Fruit fly (Drosophila melanogaster) whole organism, embryonic: Measurements from ENCODE around the gene spg.

Experiments used
- CG11560 ChIP-seq: fragments of 200-800 bp; sonication (Bioruptor generic); IDR thresholded peaks from 3 replicates; pipeline ENCODE4 v1.3.6; 2022; ENCODE audit warnings: missing biosample characterization, missing genetic modification characterization
- CG12942 ChIP-seq: fragments of 200-800 bp; sonication (Bioruptor generic); optimal IDR thresholded peaks from 3 replicates; lab custom pipeline; 2016; ENCODE audit warnings: missing biosample characterization, missing genetic modification characterization
- CG14050 ChIP-seq: fragments of 200-800 bp; sonication (Bioruptor generic); IDR thresholded peaks from 3 replicates; pipeline ENCODE4 v1.3.6; 2022; ENCODE audit warnings: missing biosample characterization, missing genetic modification characterization
- CG14860 ChIP-seq: fragments of 200-800 bp; sonication (Bioruptor generic); IDR thresholded peaks from 3 replicates; pipeline ENCODE4 v1.3.6; 2022; ENCODE audit warnings: missing biosample characterization, missing genetic modification characterization; ENCODE audit not compliant: partially characterized antibody
- CG15479 ChIP-seq: fragments of 200-800 bp; sonication (Bioruptor generic); optimal IDR thresholded peaks from 3 replicates; lab custom pipeline; 2019; ENCODE audit warnings: missing biosample characterization, mild to moderate bottlenecking, missing genetic modification characterization, moderate library complexity
- CG15601 ChIP-seq: fragments of 200-800 bp; sonication (Bioruptor generic); optimal IDR thresholded peaks from 3 replicates; lab custom pipeline; 2019; ENCODE audit warnings: missing biosample characterization, mild to moderate bottlenecking, missing genetic modification characterization, moderate library complexity
- CG17361 ChIP-seq: fragments of 200-800 bp; sonication (Bioruptor generic); IDR thresholded peaks from 3 replicates; pipeline ENCODE4 v1.3.6; 2022; ENCODE audit warnings: missing biosample characterization, missing genetic modification characterization
- CG1792 ChIP-seq: fragments of 200-800 bp; sonication (Bioruptor generic); optimal IDR thresholded peaks from 2 replicates; lab custom pipeline; 2016; ENCODE audit warnings: missing biosample characterization, missing genetic modification characterization
- CG18476 ChIP-seq: fragments of 200-800 bp; sonication (Bioruptor generic); optimal IDR thresholded peaks from 2 replicates; lab custom pipeline; 2016; ENCODE audit warnings: missing biosample characterization, mild to moderate bottlenecking, missing genetic modification characterization
- CG2120 ChIP-seq: fragments of 200-800 bp; sonication (Bioruptor generic); optimal IDR thresholded peaks from 3 replicates; lab custom pipeline; 2016; ENCODE audit warnings: missing biosample characterization, missing genetic modification characterization
- CG32772 ChIP-seq: fragments of 200-800 bp; sonication (Bioruptor generic); IDR thresholded peaks from 2 replicates; pipeline ENCODE4 v1.3.6; 2022; ENCODE audit warnings: missing biosample characterization, missing genetic modification characterization
- CG4328 ChIP-seq: fragments of 200-800 bp; sonication (Bioruptor generic); optimal IDR thresholded peaks from 3 replicates; lab custom pipeline; 2017; ENCODE audit warnings: missing biosample characterization, missing genetic modification reagents, missing genetic modification characterization
- CG4854 ChIP-seq: fragments of 200-800 bp; sonication (Bioruptor generic); optimal IDR thresholded peaks from 2 replicates; lab custom pipeline; 2016; ENCODE audit warnings: missing biosample characterization, missing genetic modification characterization, inconsistent platforms
- CG7357 ChIP-seq: fragments of 200-800 bp; sonication (Bioruptor generic); IDR thresholded peaks from 3 replicates; pipeline ENCODE4 v1.3.6; 2022; ENCODE audit warnings: missing biosample characterization, missing genetic modification characterization
- CG7745 ChIP-seq: fragments of 200-800 bp; sonication (Bioruptor generic); optimal IDR thresholded peaks from 2 replicates; lab custom pipeline; 2018; ENCODE audit warnings: missing biosample characterization, mild to moderate bottlenecking, missing genetic modification characterization, moderate library complexity
- CG8944 ChIP-seq: fragments of 200-800 bp; sonication (Bioruptor generic); optimal IDR thresholded peaks from 3 replicates; lab custom pipeline; 2016; ENCODE audit warnings: missing biosample characterization, missing genetic modification characterization
- CG9817 ChIP-seq: fragments of 200-800 bp; sonication (Bioruptor generic); optimal IDR thresholded peaks from 2 replicates; lab custom pipeline; 2018; ENCODE audit warnings: missing biosample characterization, mild to moderate bottlenecking, missing genetic modification characterization, moderate library complexity
- CTCF ChIP-seq: fragments of 200-800 bp; sonication (Bioruptor generic); optimal IDR thresholded peaks from 2 replicates; lab custom pipeline; 2017; ENCODE audit warnings: missing biosample characterization, mild to moderate bottlenecking, missing genetic modification characterization, moderate library complexity
- Dip2 ChIP-seq: fragments of 200-800 bp; sonication (Bioruptor generic); IDR thresholded peaks from 2 replicates; pipeline ENCODE4 v1.3.6; 2022; ENCODE audit warnings: missing biosample characterization, missing genetic modification characterization
- Dip3 ChIP-seq: fragments of 200-800 bp; sonication (Bioruptor generic); optimal IDR thresholded peaks from 3 replicates; lab custom pipeline; 2016; ENCODE audit warnings: missing biosample characterization, missing genetic modification characterization
- E2f1 ChIP-seq: fragments of 200-800 bp; sonication (Bioruptor generic); IDR thresholded peaks from 2 replicates; pipeline ENCODE4 v1.3.6; 2022; ENCODE audit warnings: missing biosample characterization, missing genetic modification characterization
- HLH4C ChIP-seq: fragments of 200-800 bp; sonication (Bioruptor generic); IDR thresholded peaks from 3 replicates; pipeline ENCODE4 v1.3.6; 2022; ENCODE audit warnings: missing biosample characterization, missing genetic modification characterization; ENCODE audit not compliant: partially characterized antibody
- Hand ChIP-seq: fragments of 200-800 bp; sonication (Bioruptor generic); optimal IDR thresholded peaks from 2 replicates; lab custom pipeline; 2017; ENCODE audit warnings: mild to moderate bottlenecking, missing biosample characterization, missing genetic modification reagents, missing genetic modification characterization
- Hsf ChIP-seq: fragments of 200-800 bp; sonication (Bioruptor generic); optimal IDR thresholded peaks from 3 replicates; lab custom pipeline; 2016; ENCODE audit warnings: missing biosample characterization, missing genetic modification characterization
- Oaz ChIP-seq: fragments of 200-800 bp; sonication (Bioruptor generic); IDR thresholded peaks from 2 replicates; pipeline ENCODE4 v1.3.6; 2022; ENCODE audit warnings: missing biosample characterization, missing genetic modification characterization
- Ptx1 ChIP-seq: fragments of 200-800 bp; sonication (Bioruptor generic); IDR thresholded peaks from 2 replicates; pipeline ENCODE4 v1.3.6; 2022; ENCODE audit warnings: missing biosample characterization, missing genetic modification characterization
- Sox102F ChIP-seq: fragments of 200-800 bp; sonication (Bioruptor generic); optimal IDR thresholded peaks from 2 replicates; lab custom pipeline; 2018; ENCODE audit warnings: missing biosample characterization, mild to moderate bottlenecking, missing genetic modification characterization, moderate library complexity
- ci ChIP-seq: fragments of 200-800 bp; sonication (Bioruptor generic); IDR thresholded peaks from 3 replicates; pipeline ENCODE4 v1.3.6; 2022; ENCODE audit warnings: missing biosample characterization, missing genetic modification characterization
- corto ChIP-seq: fragments of 200-800 bp; sonication (Bioruptor generic); optimal IDR thresholded peaks from 2 replicates; lab custom pipeline; 2016; ENCODE audit warnings: missing biosample characterization, mild to moderate bottlenecking, missing genetic modification characterization, moderate library complexity
- dimm ChIP-seq: fragments of 200-800 bp; sonication (Bioruptor generic); IDR thresholded peaks from 2 replicates; pipeline ENCODE4 v1.3.6; 2022; ENCODE audit warnings: missing biosample characterization, missing genetic modification characterization
- fru ChIP-seq: fragments of >200 bp; optimal IDR thresholded peaks from 2 replicates; lab custom pipeline; 2017
- gcm ChIP-seq: fragments of 200-800 bp; sonication (Bioruptor generic); optimal IDR thresholded peaks from 2 replicates; lab custom pipeline; 2019; ENCODE audit warnings: missing biosample characterization, mild to moderate bottlenecking, missing genetic modification characterization, moderate library complexity
- gcm2 ChIP-seq: fragments of 200-800 bp; sonication (Bioruptor generic); optimal IDR thresholded peaks from 2 replicates; lab custom pipeline; 2016; ENCODE audit warnings: missing biosample characterization, missing genetic modification characterization
- gsb-n ChIP-seq: fragments of 200-800 bp; sonication (Bioruptor generic); optimal IDR thresholded peaks from 3 replicates; lab custom pipeline; 2018; ENCODE audit warnings: missing biosample characterization, mild to moderate bottlenecking, missing genetic modification characterization
- hkb ChIP-seq, 2 experiments: fragments of 200-800 bp in 1 of 2; fragments of >200 bp in 1 of 2; sonication (Bioruptor generic) in 1 of 2; IDR thresholded peaks in 1 of 2; optimal IDR thresholded peaks in 1 of 2; 2 replicates each; pipeline versions ENCODE4 v1.3.6 to Lab custom; 2017 to 2022; ENCODE audit warnings: missing biosample characterization in 1 of 2, missing genetic modification characterization in 1 of 2
- kay ChIP-seq: fragments of 200-800 bp; sonication (Bioruptor generic); optimal IDR thresholded peaks from 2 replicates; lab custom pipeline; 2016; ENCODE audit warnings: missing biosample characterization, missing genetic modification characterization
- klu ChIP-seq: fragments of 200-800 bp; sonication (Bioruptor generic); IDR thresholded peaks from 2 replicates; pipeline ENCODE4 v1.3.6; 2022; ENCODE audit warnings: missing biosample characterization, missing genetic modification characterization
- mirr ChIP-seq: fragments of 200-800 bp; sonication (Bioruptor generic); optimal IDR thresholded peaks from 3 replicates; lab custom pipeline; 2018; ENCODE audit warnings: missing biosample characterization, mild to moderate bottlenecking, missing genetic modification characterization
- odd ChIP-seq: fragments of 200-800 bp; sonication (Bioruptor generic); optimal IDR thresholded peaks from 2 replicates; lab custom pipeline; 2017; ENCODE audit warnings: missing biosample characterization, mild to moderate bottlenecking, missing genetic modification characterization
- pho ChIP-seq: fragments of 200-800 bp; sonication (Bioruptor generic); optimal IDR thresholded peaks from 2 replicates; lab custom pipeline; 2016; ENCODE audit warnings: missing biosample characterization, missing genetic modification characterization
- rib ChIP-seq: fragments of 200-800 bp; sonication (Bioruptor generic); IDR thresholded peaks from 2 replicates; pipeline ENCODE4 v1.3.6; 2022; ENCODE audit warnings: missing biosample characterization, missing genetic modification characterization
- ro ChIP-seq: fragments of 200-800 bp; sonication (Bioruptor generic); IDR thresholded peaks from 2 replicates; pipeline ENCODE4 v1.3.6; 2022; ENCODE audit warnings: missing biosample characterization, missing genetic modification characterization
- scrt ChIP-seq: fragments of 200-800 bp; sonication (Bioruptor generic); optimal IDR thresholded peaks from 2 replicates; lab custom pipeline; 2018; ENCODE audit warnings: missing biosample characterization, mild to moderate bottlenecking, missing genetic modification characterization, moderate library complexity
- sd ChIP-seq: fragments of 200-800 bp; sonication (Bioruptor generic); optimal IDR thresholded peaks from 3 replicates; lab custom pipeline; 2018; ENCODE audit warnings: missing biosample characterization, mild to moderate bottlenecking, missing genetic modification characterization, moderate library complexity
- slp2 ChIP-seq: fragments of 200-800 bp; sonication (Bioruptor generic); optimal IDR thresholded peaks from 2 replicates; lab custom pipeline; 2016; ENCODE audit warnings: missing biosample characterization, missing genetic modification characterization
- ssp ChIP-seq: fragments of 200-800 bp; sonication (Bioruptor generic); IDR thresholded peaks from 2 replicates; pipeline ENCODE4 v1.3.6; 2022; ENCODE audit warnings: missing biosample characterization, missing genetic modification characterization
- tna ChIP-seq: fragments of 200-800 bp; sonication (Bioruptor generic); IDR thresholded peaks from 2 replicates; pipeline ENCODE4 v1.3.6; 2022; ENCODE audit warnings: missing biosample characterization, missing genetic modification characterization; ENCODE audit not compliant: partially characterized antibody
- ttk ChIP-seq: fragments of 200-800 bp; sonication (Bioruptor generic); IDR thresholded peaks from 2 replicates; pipeline ENCODE4 v2.1.2; 2022; ENCODE audit warnings: missing biosample characterization, missing genetic modification characterization
- twi ChIP-seq: fragments of 200-800 bp; optimal IDR thresholded peaks from 2 replicates; lab custom pipeline; 2019; ENCODE audit warnings: missing biosample characterization, mild to moderate bottlenecking, missing genetic modification characterization, moderate library complexity

Gene spg

DNA sequence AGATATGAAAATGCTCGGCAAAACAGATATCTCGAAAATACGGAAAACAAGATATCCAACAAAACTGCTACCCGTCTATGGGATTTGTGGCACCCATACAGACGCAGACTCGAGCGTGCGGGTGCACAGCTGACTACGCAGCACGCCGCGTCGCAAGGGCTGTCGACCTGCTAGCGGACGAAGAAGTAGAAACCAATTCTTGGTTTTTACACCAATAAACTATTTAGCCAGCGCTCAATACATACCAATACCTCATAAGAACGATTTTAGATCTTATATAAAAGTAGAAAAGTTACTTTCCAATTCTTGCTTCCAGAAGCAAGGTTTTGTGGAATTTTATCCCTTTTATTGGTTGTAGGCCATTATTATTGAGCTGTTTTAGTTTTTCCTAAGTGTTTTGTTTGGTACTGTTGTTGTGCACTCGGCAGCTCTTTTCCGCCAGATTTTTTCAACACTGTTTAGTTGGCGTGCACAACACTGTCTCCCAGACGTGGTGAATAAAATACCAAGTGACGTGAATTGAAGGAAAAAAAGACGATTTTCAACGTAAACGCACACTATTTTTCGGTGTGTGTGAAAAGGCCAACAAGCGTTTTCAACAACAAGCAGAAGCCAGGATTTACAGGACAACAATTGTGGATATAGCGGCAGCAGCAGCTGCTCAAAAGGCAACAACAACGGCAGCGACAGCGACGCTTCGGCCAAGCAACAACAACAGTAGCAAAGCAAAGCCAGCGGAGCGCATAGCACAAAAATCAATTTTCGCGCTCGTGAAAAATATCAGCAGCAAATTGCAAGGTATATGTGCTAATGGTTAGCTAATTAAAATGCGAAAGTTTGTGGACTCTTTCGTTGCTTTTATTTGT, 43.7 kb downstream of the spg start (continued):
- TF ChIP-seq slp2 (GFP tag; lab: Kevin White, UChicago) = peak; percentile 81
- TF ChIP-seq hkb (optimal IDR thresholded peaks at IDR 0.05; lab: Kevin White, UChicago) = peak; percentile 67
- TF ChIP-seq hkb (GFP tag; IDR thresholded peaks at IDR 0.05; lab: Robert Waterston, UW) = peak; percentile 63
- peak; percentile 50 for TF ChIP-seq CTCF (GFP tag; lab: Kevin White, UChicago)
- TF ChIP-seq tna (GFP tag; lab: Robert Waterston, UW) = no peak
- no peak for TF ChIP-seq HLH4C
- peak; percentile 58 for TF ChIP-seq odd (GFP tag; lab: Kevin White, UChicago)
- TF ChIP-seq ci (GFP tag; lab: Robert Waterston, UW) = peak; percentile 32; the same call in 1 of the 3 replicates
- TF ChIP-seq Dip2 (GFP tag; lab: Robert Waterston, UW) = no peak
- peak; percentile 83 for TF ChIP-seq Ptx1 (GFP tag; lab: Robert Waterston, UW)
- peak; percentile 77 for TF ChIP-seq CG12942 (GFP tag; lab: Kevin White, UChicago)
- peak; percentile 70 for TF ChIP-seq CG4854 (GFP tag; lab: Kevin White, UChicago)
- TF ChIP-seq CG15601 (tag; lab: Kevin White, UChicago) = peak; percentile 28
- peak; percentile 92 for TF ChIP-seq Dip3 (GFP tag; lab: Kevin White, UChicago)
- TF ChIP-seq CG2120 = peak; percentile 95
- TF ChIP-seq dimm = no peak
- peak; percentile 68 for TF ChIP-seq scrt
- TF ChIP-seq twi (tag; lab: Kevin White, UChicago) = peak; percentile 38
- peak; percentile 59; the same call in 1 of the 3 replicates for TF ChIP-seq CG11560 (tag; lab: Robert Waterston, UW)
- peak; percentile 99 for TF ChIP-seq sd (tag; lab: Kevin White, UChicago)
- no peak for TF ChIP-seq gsb-n
- TF ChIP-seq corto (GFP tag; lab: Kevin White, UChicago) = no peak
- TF ChIP-seq CG7357 = peak; percentile 59; the same call in 1 of the 3 replicates
- TF ChIP-seq kay (GFP tag; lab: Kevin White, UChicago) = peak; percentile 78
- no peak for TF ChIP-seq ro
- TF ChIP-seq fru (lab: Kevin White, UChicago) = no peak
- peak; percentile 74 for TF ChIP-seq Sox102F (GFP tag; lab: Kevin White, UChicago)
- TF ChIP-seq mirr (GFP tag; lab: Kevin White, UChicago) = peak; percentile 66
- TF ChIP-seq CG15479 (GFP tag; lab: Kevin White, UChicago) = peak; percentile 75
- TF ChIP-seq klu (GFP tag; lab: Robert Waterston, UW) = peak; percentile 70
- TF ChIP-seq CG17361 (GFP tag; lab: Robert Waterston, UW) = peak; percentile 81
- TF ChIP-seq Oaz = peak; percentile 49
- peak; percentile 69 for TF ChIP-seq ssp (GFP tag; lab: Robert Waterston, UW)
- peak; percentile 72 for TF ChIP-seq CG4328 (GFP tag; lab: Kevin White, UChicago)
- TF ChIP-seq ttk (GFP tag; lab: Robert Waterston, UW) = peak; percentile 52; the same call in 1 of the 2 replicates
- TF ChIP-seq CG7745 (tag; lab: Kevin White, UChicago) = no peak
- TF ChIP-seq pho (GFP tag; lab: Kevin White, UChicago) = peak; percentile 85
- TF ChIP-seq CG18476 (GFP tag; lab: Kevin White, UChicago) = peak; percentile 70
- peak; percentile 88 for TF ChIP-seq CG9817 (tag; lab: Kevin White, UChicago)
- TF ChIP-seq CG14050 (GFP tag; lab: Robert Waterston, UW) = peak; percentile 56; the same call in 2 of the 3 replicates
- TF ChIP-seq CG1792 = peak; percentile 86
- peak; percentile 63 for TF ChIP-seq E2f1 (GFP tag; lab: Robert Waterston, UW)
- TF ChIP-seq CG14860 = no peak
- TF ChIP-seq CG32772 = peak; percentile 59
- TF ChIP-seq CG8944 (GFP tag; lab: Kevin White, UChicago) = peak; percentile 88
- peak; percentile 52 for TF ChIP-seq gcm2 (GFP tag; lab: Kevin White, UChicago)
- TF ChIP-seq rib (GFP tag; lab: Robert Waterston, UW) = no peak; the same call in 1 of the 2 replicates
- peak; percentile 71 for TF ChIP-seq gcm (GFP tag; lab: Kevin White, UChicago)
- TF ChIP-seq Hand (GFP tag; lab: Kevin White, UChicago) = peak; percentile 42
- peak; percentile 81 for TF ChIP-seq Hsf
